Worm (Caenorhabditis elegans): ENCODE data around the gene unc-76.

The unc-76 gene

DNA sequence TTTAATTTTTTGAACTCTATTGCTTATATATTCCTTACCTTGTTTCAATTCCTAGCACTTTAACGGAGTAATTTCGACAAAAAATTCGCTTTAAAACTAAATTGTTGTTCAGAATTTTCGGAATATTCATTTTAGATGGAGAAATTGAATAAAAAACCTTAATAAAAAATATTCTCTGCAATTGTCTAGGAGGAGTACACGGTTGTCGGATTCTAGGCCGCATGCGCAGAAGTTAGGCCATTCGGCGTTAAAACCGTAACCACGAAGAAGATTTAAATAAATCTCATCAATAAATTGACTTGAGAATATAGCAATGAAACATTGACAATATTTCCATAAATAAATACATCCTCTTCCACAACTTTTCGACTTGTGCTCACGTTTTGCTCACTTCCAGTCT, 10.7 kb downstream of the unc-76 start, which contains the start of the genes C01G10.10 and C01G10.9 (continued):
- peak; percentile 58; the same call in 1 of the 2 replicates for TF ChIP-seq dmd-9 (GFP tag; IDR thresholded peaks at IDR 0.05)
- no peak for TF ChIP-seq ama-1 (optimal IDR thresholded peaks at IDR 0.05)
- TF ChIP-seq nhr-41 (GFP tag; IDR thresholded peaks at IDR 0.05) = no peak
- TF ChIP-seq snpc-1.2 (GFP tag; IDR thresholded peaks at IDR 0.05) = no peak
- TF ChIP-seq skn-1 (tag; optimal IDR thresholded peaks at IDR 0.05) = no peak
- no peak for TF ChIP-seq Y75B8A.6 (GFP tag; IDR thresholded peaks at IDR 0.05)
- no peak for TF ChIP-seq egl-43 (GFP tag; IDR thresholded peaks at IDR 0.05)
- TF ChIP-seq mxl-3 (GFP tag; optimal IDR thresholded peaks at IDR 0.05) = no peak
- TF ChIP-seq nhr-25 (tag; optimal IDR thresholded peaks at IDR 0.05; ENCODE audit: borderline replicate concordance, insufficient read depth) = no peak
- TF ChIP-seq mdl-1 (tag; optimal IDR thresholded peaks at IDR 0.05) = no peak
- no peak for TF ChIP-seq lir-3 (tag; optimal IDR thresholded peaks at IDR 0.05)
- TF ChIP-seq pqm-1 (tag; optimal IDR thresholded peaks at IDR 0.05) = no peak
- no peak for TF ChIP-seq zag-1 (tag; optimal IDR thresholded peaks at IDR 0.05)
- TF ChIP-seq nhr-42 (GFP tag; IDR thresholded peaks at IDR 0.05) = no peak
- TF ChIP-seq zfp-3 (GFP tag; conservative IDR thresholded peaks at IDR 0.05) = no peak
- TF ChIP-seq mep-1 (tag; optimal IDR thresholded peaks at IDR 0.05) = peak; percentile 48
- TF ChIP-seq spr-3 (GFP tag; optimal IDR thresholded peaks at IDR 0.05) = no peak

- TF ChIP-seq skn-1 (tag; optimal IDR thresholded peaks at IDR 0.05) = no peak
- peak; percentile 47; the same call in 1 of the 2 replicates for TF ChIP-seq pha-4 (GFP tag; IDR thresholded peaks at IDR 0.05)
- TF ChIP-seq pha-4 (tag; optimal IDR thresholded peaks at IDR 0.05) = no peak
- TF ChIP-seq dmd-8 (GFP tag; IDR thresholded peaks at IDR 0.05) = no peak
- peak; percentile 14; the same call in 1 of the 2 replicates for TF ChIP-seq T26A8.4 (GFP tag; IDR thresholded peaks at IDR 0.05)
- TF ChIP-seq madf-5 (GFP tag; IDR thresholded peaks at IDR 0.05) = no peak
- peak; percentile 66 for TF ChIP-seq lin-38 (GFP tag; IDR thresholded peaks at IDR 0.05)
- TF ChIP-seq tag-97 (GFP tag; IDR thresholded peaks at IDR 0.05) = no peak
- TF ChIP-seq F49E8.2 (tag; optimal IDR thresholded peaks at IDR 0.05; ENCODE audit: borderline replicate concordance) = peak; percentile 32
- peak; percentile 48 for TF ChIP-seq nhr-6 (tag; optimal IDR thresholded peaks at IDR 0.05)
- no peak for TF ChIP-seq nhr-48 (tag; optimal IDR thresholded peaks at IDR 0.05)
- no peak for TF ChIP-seq mxl-2 (GFP tag; conservative IDR thresholded peaks at IDR 0.05)
- no peak for TF ChIP-seq nhr-76 (tag; optimal IDR thresholded peaks at IDR 0.05)
- peak; percentile 47; the same call in 1 of the 2 replicates for TF ChIP-seq egl-43 (GFP tag; IDR thresholded peaks at IDR 0.05)
- no peak for TF ChIP-seq lir-3 (tag; optimal IDR thresholded peaks at IDR 0.05)
- TF ChIP-seq mep-1 (tag; optimal IDR thresholded peaks at IDR 0.05) = no peak
- no peak for TF ChIP-seq ctbp-1 (GFP tag; IDR thresholded peaks at IDR 0.05)
- no peak for TF ChIP-seq mdt-29 (GFP tag; IDR thresholded peaks at IDR 0.05)
- no peak for TF ChIP-seq lsy-2 (tag; optimal IDR thresholded peaks at IDR 0.05)
- 0 out of 2 replicates have a peak, but pooled peaks have one; percentile 30 for TF ChIP-seq arid-1 (GFP tag; conservative IDR thresholded peaks at IDR 0.05)
- TF ChIP-seq cey-2 (tag; optimal IDR thresholded peaks at IDR 0.05; ENCODE audit: borderline replicate concordance, insufficient read depth) = no peak
- no peak for TF ChIP-seq ztf-11 (tag; optimal IDR thresholded peaks at IDR 0.05)
- TF ChIP-seq duxl-1 (tag; optimal IDR thresholded peaks at IDR 0.05; ENCODE audit: poor library complexity) = peak; percentile 44
- TF ChIP-seq daf-8 (GFP tag; IDR thresholded peaks at IDR 0.05) = no peak
- no peak for TF ChIP-seq dmd-9 (GFP tag; IDR thresholded peaks at IDR 0.05)
- TF ChIP-seq R02D3.7 (tag; optimal IDR thresholded peaks at IDR 0.05) = no peak
- peak; percentile 18 for TF ChIP-seq aha-1 (tag)
- TF ChIP-seq ceh-44 (GFP tag; IDR thresholded peaks at IDR 0.05) = no peak
- peak; percentile 58; the same call in 1 of the 2 replicates for TF ChIP-seq Y48G9A.11 (GFP tag; IDR thresholded peaks at IDR 0.05)
- peak; percentile 70 for TF ChIP-seq ama-1 (optimal IDR thresholded peaks at IDR 0.05)
- no peak for TF ChIP-seq tra-1 (GFP tag; IDR thresholded peaks at IDR 0.05)
- TF ChIP-seq nhr-111 (GFP tag; optimal IDR thresholded peaks at IDR 0.05) = no peak
- TF ChIP-seq lin-13 (GFP tag; optimal IDR thresholded peaks at IDR 0.05) = peak; percentile 35
- no peak for TF ChIP-seq daf-16 (GFP tag; optimal IDR thresholded peaks at IDR 0.05)
- peak; percentile 25 for TF ChIP-seq daf-16 (tag; optimal IDR thresholded peaks at IDR 0.05)
- 0 out of 2 replicates have a peak, but pooled peaks have one; percentile 21 for TF ChIP-seq Y75B8A.6 (GFP tag; IDR thresholded peaks at IDR 0.05)
- TF ChIP-seq dve-1 (tag; optimal IDR thresholded peaks at IDR 0.05; ENCODE audit: insufficient read depth) = peak; percentile 10
These were observed 12.1 kb downstream of the unc-76 start for ce11 chrV:15083659-15084058.

Data from whole organism, L4 larva.